Worm (Caenorhabditis elegans) whole organism, mixed stage, embryonic: ENCODE data around the gene F14H3.4.

Experiments used
- blmp-1 ChIP-seq: fragments of 150-350 bp; optimal IDR thresholded peaks from 2 replicates; lab custom pipeline; 2014; ENCODE audit warnings: missing biosample characterization, missing genetic modification characterization
- ceh-39 ChIP-seq: fragments of 150-350 bp; optimal IDR thresholded peaks from 2 replicates; lab custom pipeline; 2014; ENCODE audit warnings: missing biosample characterization, missing genetic modification characterization
- ceh-43 ChIP-seq: fragments of 200-800 bp; sonication (Bioruptor generic); optimal IDR thresholded peaks from 2 replicates; lab custom pipeline; 2018; ENCODE audit warnings: mild to moderate bottlenecking, missing genetic modification characterization, moderate library complexity, missing compliant biosample characterization
- ceh-83 ChIP-seq: fragments of 200-800 bp; sonication (Bioruptor generic); optimal IDR thresholded peaks from 2 replicates; lab custom pipeline; 2018; ENCODE audit warnings: mild to moderate bottlenecking, missing genetic modification characterization, missing compliant biosample characterization
- drap-1 ChIP-seq: fragments of 200-800 bp; sonication (Bioruptor generic); optimal IDR thresholded peaks from 3 replicates; lab custom pipeline; 2018; ENCODE audit warnings: mild to moderate bottlenecking, missing genetic modification characterization, missing compliant biosample characterization
- elt-3 ChIP-seq: fragments of 150-350 bp; optimal IDR thresholded peaks from 2 replicates; lab custom pipeline; 2014; ENCODE audit warnings: missing biosample characterization, missing genetic modification characterization
- flh-1 ChIP-seq: fragments of 200-800 bp; sonication (Bioruptor generic); optimal IDR thresholded peaks from 2 replicates; lab custom pipeline; 2018; ENCODE audit warnings: mild to moderate bottlenecking, missing genetic modification characterization, moderate library complexity, missing compliant biosample characterization
- ham-2 ChIP-seq: fragments of 200-800 bp; sonication (Bioruptor generic); optimal IDR thresholded peaks from 2 replicates; lab custom pipeline; 2018; ENCODE audit warnings: mild to moderate bottlenecking, missing genetic modification characterization, missing compliant biosample characterization
- hlh-1 ChIP-seq: fragments of 150-350 bp; optimal IDR thresholded peaks from 2 replicates; lab custom pipeline; 2014; ENCODE audit warnings: missing biosample characterization, missing genetic modification reagents, missing genetic modification characterization
- lin-13 ChIP-seq: fragments of 150-350 bp; optimal IDR thresholded peaks from 2 replicates; lab custom pipeline; 2014; ENCODE audit warnings: missing biosample characterization, missing genetic modification characterization
- lsy-2 ChIP-seq: fragments of 150-350 bp; optimal IDR thresholded peaks from 2 replicates; lab custom pipeline; 2014; ENCODE audit warnings: missing biosample characterization, missing genetic modification characterization
- mep-1 ChIP-seq: fragments of 150-350 bp; optimal IDR thresholded peaks from 2 replicates; lab custom pipeline; 2017; ENCODE audit warnings: missing biosample characterization, missing genetic modification reagents, missing genetic modification characterization, inconsistent platforms
- mls-2 ChIP-seq: sonication (generic microtip); optimal IDR thresholded peaks from 2 replicates; lab custom pipeline; 2016; ENCODE audit warnings: mild to moderate bottlenecking, missing genetic modification characterization, moderate library complexity, missing compliant biosample characterization
- nhr-12 ChIP-seq: fragments of 150-350 bp; optimal IDR thresholded peaks from 2 replicates; lab custom pipeline; 2014; ENCODE audit warnings: missing biosample characterization, missing genetic modification characterization
- nhr-2 ChIP-seq: fragments of 150-350 bp; optimal IDR thresholded peaks from 2 replicates; lab custom pipeline; 2014; ENCODE audit warnings: missing biosample characterization, missing genetic modification characterization
- nhr-237 ChIP-seq: fragments of 150-350 bp; optimal IDR thresholded peaks from 2 replicates; lab custom pipeline; 2014; ENCODE audit warnings: missing biosample characterization, missing genetic modification characterization
- nhr-28 ChIP-seq: fragments of 150-350 bp; optimal IDR thresholded peaks from 2 replicates; lab custom pipeline; 2014; ENCODE audit warnings: missing biosample characterization, missing genetic modification characterization
- nhr-76 ChIP-seq: sonication (generic microtip); optimal IDR thresholded peaks from 2 replicates; lab custom pipeline; 2017; ENCODE audit warnings: missing biosample characterization, missing genetic modification characterization
- pha-4 ChIP-seq: fragments of 150-350 bp; optimal IDR thresholded peaks from 2 replicates; lab custom pipeline; 2018; ENCODE audit warnings: missing biosample characterization, missing genetic modification reagents, missing genetic modification characterization
- snpc-4 ChIP-seq: fragments of 150-350 bp; optimal IDR thresholded peaks from 2 replicates; lab custom pipeline; 2014; ENCODE audit warnings: missing biosample characterization, missing genetic modification characterization
- sptf-1 ChIP-seq: sonication (generic microtip); optimal IDR thresholded peaks from 2 replicates; lab custom pipeline; 2017; ENCODE audit warnings: mild to moderate bottlenecking, missing genetic modification characterization, moderate library complexity, missing compliant biosample characterization
- tbx-8 ChIP-seq: fragments of 200-800 bp; sonication (Bioruptor generic); optimal IDR thresholded peaks from 2 replicates; lab custom pipeline; 2018; ENCODE audit warnings: mild to moderate bottlenecking, missing genetic modification characterization, moderate library complexity, missing compliant biosample characterization
- unc-120 ChIP-seq: sonication (generic microtip); optimal IDR thresholded peaks from 2 replicates; lab custom pipeline; 2017; ENCODE audit warnings: missing genetic modification characterization, missing compliant biosample characterization; ENCODE audit not compliant: poor library complexity, severe bottlenecking
- unc-39 ChIP-seq: fragments of 150-350 bp; optimal IDR thresholded peaks from 2 replicates; lab custom pipeline; 2014; ENCODE audit warnings: missing biosample characterization, missing genetic modification characterization
- unc-62 ChIP-seq: fragments of 150-350 bp; optimal IDR thresholded peaks from 2 replicates; lab custom pipeline; 2014; ENCODE audit warnings: missing biosample characterization, missing genetic modification reagents, missing genetic modification characterization
- zip-8 ChIP-seq: fragments of 150-350 bp; optimal IDR thresholded peaks from 2 replicates; lab custom pipeline; 2014; ENCODE audit warnings: missing biosample characterization, missing genetic modification characterization
- ztf-11 ChIP-seq: fragments of 150-350 bp; optimal IDR thresholded peaks from 2 replicates; lab custom pipeline; 2014; ENCODE audit warnings: missing biosample characterization, missing genetic modification characterization

Gene F14H3.4

ce11 chrV:16075250-16075709 is 20.4 kb upstream of the F14H3.4 start, which contains the start of the genes F14H3.12 and srj-29:
Gene F14H3.12, minus strand, starts transcription at chrV:16075323.
Gene srj-29, plus strand, starts transcription at chrV:16075659.
- no peak for TF ChIP-seq drap-1 (GFP tag; lab: Kevin White, UChicago)
- TF ChIP-seq nhr-2 (tag; lab: Kevin White, UChicago) = no peak
- TF ChIP-seq lsy-2 = no peak
- TF ChIP-seq nhr-76 (tag; lab: Kevin White, UChicago) = no peak
- no peak for TF ChIP-seq tbx-8 (GFP tag; lab: Kevin White, UChicago)

ce11 chrV:16073856-16074255 is 19.0 kb upstream of the F14H3.4 start, which contains the start of gene srj-10:
Gene srj-10, minus strand, starts transcription at chrV:16073956.
- TF ChIP-seq pha-4 (tag; lab: Kevin White, UChicago) (no peak), hlh-1 (tag; lab: Kevin White, UChicago) (no peak), nhr-12 (tag; lab: Kevin White, UChicago) (no peak), zip-8 (tag; lab: Kevin White, UChicago) (no peak), ceh-83 (GFP tag; lab: Kevin White, UChicago) (no peak), ham-2 (GFP tag; lab: Kevin White, UChicago) (no peak), elt-3 (tag; lab: Kevin White, UChicago) (no peak), unc-39 (tag; lab: Kevin White, UChicago) (no peak), snpc-4 (tag; lab: Kevin White, UChicago) (no peak)

- TF ChIP-seq pha-4 (tag; lab: Kevin White, UChicago) (no peak), blmp-1 (tag; lab: Kevin White, UChicago) (no peak), ztf-11 (tag; lab: Kevin White, UChicago) (no peak), lsy-2 (no peak), lin-13 (tag; lab: Kevin White, UChicago) (no peak), mls-2 (tag; lab: Kevin White, UChicago) (no peak), flh-1 (GFP tag; lab: Kevin White, UChicago) (no peak), ceh-43 (GFP tag; lab: Kevin White, UChicago) (no peak), snpc-4 (tag; lab: Kevin White, UChicago) (no peak), nhr-28 (tag; lab: Kevin White, UChicago) (no peak), elt-3 (tag; lab: Kevin White, UChicago) (no peak), ham-2 (GFP tag; lab: Kevin White, UChicago) (no peak), ceh-39 (no peak), nhr-12 (tag; lab: Kevin White, UChicago) (no peak), unc-39 (tag; lab: Kevin White, UChicago) (no peak), nhr-2 (tag; lab: Kevin White, UChicago) (no peak), hlh-1 (tag; lab: Kevin White, UChicago) (no peak)
These were observed 16.3 kb upstream of the F14H3.4 start, which contains the start of gene nhr-176 for ce11 chrV:16071167-16071566. Gene nhr-176, plus strand, starts transcription at chrV:16071325.

- no peak for TF ChIP-seq hlh-1 (tag; lab: Kevin White, UChicago)
These were observed 14.1 kb upstream of the F14H3.4 start, which contains the start of gene cyp-35D1 for ce11 chrV:16068938-16069337. Gene cyp-35D1, plus strand, starts transcription at chrV:16069238.

- TF ChIP-seq sptf-1 (tag; lab: Kevin White, UChicago) (no peak), nhr-28 (tag; lab: Kevin White, UChicago) (no peak), nhr-2 (tag; lab: Kevin White, UChicago) (no peak)
These were observed 7.9 kb upstream of the F14H3.4 start, which contains the start of gene F14H3.14 for ce11 chrV:16062788-16063187. Gene F14H3.14, minus strand, starts transcription at chrV:16062888.

- TF ChIP-seq ham-2 (GFP tag; lab: Kevin White, UChicago) (no peak), hlh-1 (tag; lab: Kevin White, UChicago) (no peak), lsy-2 (no peak), unc-62 (GFP tag; lab: Kevin White, UChicago) (no peak), nhr-76 (tag; lab: Kevin White, UChicago) (no peak), nhr-237 (tag; lab: Kevin White, UChicago) (no peak), ztf-11 (tag; lab: Kevin White, UChicago) (no peak), flh-1 (GFP tag; lab: Kevin White, UChicago) (no peak), mep-1 (tag; lab: Kevin White, UChicago) (no peak), mls-2 (tag; lab: Kevin White, UChicago) (no peak), lin-13 (tag; lab: Kevin White, UChicago) (no peak), ceh-43 (GFP tag; lab: Kevin White, UChicago) (no peak), drap-1 (GFP tag; lab: Kevin White, UChicago) (no peak), unc-120 (tag; lab: Kevin White, UChicago) (no peak), sptf-1 (tag; lab: Kevin White, UChicago) (no peak), snpc-4 (tag; lab: Kevin White, UChicago) (no peak), elt-3 (tag; lab: Kevin White, UChicago) (no peak)
These were observed 7.1 kb upstream of the F14H3.4 start, which contains the start of gene fbxa-100 for ce11 chrV:16061993-16062392. Gene fbxa-100, minus strand, starts transcription at chrV:16062093.
